Worm (Caenorhabditis elegans): ENCODE measurements around the gene hst-2.

hst-2 gene

ce11 chrX:11211360-11211759 is 4.4 kb upstream of the hst-2 start:
- TF ChIP-seq lim-6 (tag; optimal IDR thresholded peaks at IDR 0.05) (no peak), unc-42 (tag; optimal IDR thresholded peaks at IDR 0.05) (peak; percentile 3), ceh-31 (tag; optimal IDR thresholded peaks at IDR 0.05) (peak; percentile 15)

- TF ChIP-seq nfya-1 (tag; optimal IDR thresholded peaks at IDR 0.05) = no peak
- peak; percentile 26 for TF ChIP-seq sdc-2 (tag; optimal IDR thresholded peaks at IDR 0.05)
- peak; percentile 45 for TF ChIP-seq ceh-34 (tag; optimal IDR thresholded peaks at IDR 0.05)
- TF ChIP-seq tbx-2 (tag; optimal IDR thresholded peaks at IDR 0.05) = peak; percentile 6
- TF ChIP-seq fax-1 (tag; optimal IDR thresholded peaks at IDR 0.05) = no peak
- TF ChIP-seq hlh-8 (tag; optimal IDR thresholded peaks at IDR 0.05) = peak; percentile 45
- TF ChIP-seq hlh-6 (tag; optimal IDR thresholded peaks at IDR 0.05) = peak; percentile 23
Measured at ce11 chrX:11210417-11210816, 3.5 kb upstream of the hst-2 start.

- TF ChIP-seq pha-4 (tag; optimal IDR thresholded peaks at IDR 0.05) (no peak), ceh-48 (tag; optimal IDR thresholded peaks at IDR 0.05) (peak; percentile 26)
Measured at ce11 chrX:11208788-11209187, 1.8 kb upstream of the hst-2 start, which contains the start of gene C34F6.5. TSS of gene C34F6.5 (minus strand) at chrX:11208888.

DNA sequence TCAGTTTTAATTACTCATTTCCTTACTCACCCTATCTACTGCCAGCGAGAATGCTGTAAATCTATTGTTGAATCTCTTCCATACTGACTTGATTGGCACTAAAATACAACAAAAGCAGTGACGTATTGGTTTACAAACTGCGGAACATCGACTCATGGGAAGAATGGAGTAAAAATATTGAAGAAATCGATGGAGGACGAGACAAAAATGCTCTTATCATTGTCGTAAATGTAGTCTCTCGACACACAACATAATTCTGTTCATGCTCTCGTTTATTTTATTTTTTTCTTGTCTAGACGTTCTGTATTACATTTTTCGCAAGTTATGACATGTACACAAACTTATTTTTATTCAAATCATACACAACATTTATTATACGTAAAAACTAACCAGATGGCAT is 3.2 kb downstream of the hst-2 start, which contains the start of gene C34F6.11:
Gene C34F6.11 (minus strand): TSS at position 160 of the 400 bp plus-strand sequence.
- TF ChIP-seq ceh-31 (tag; optimal IDR thresholded peaks at IDR 0.05) = no peak
- TF ChIP-seq dve-1 (tag; optimal IDR thresholded peaks at IDR 0.05) = no peak
- TF ChIP-seq K09A11.1 (tag; optimal IDR thresholded peaks at IDR 0.05; ENCODE audit: insufficient read depth) = no peak
- no peak for TF ChIP-seq ztf-16 (tag; optimal IDR thresholded peaks at IDR 0.05)
- no peak for TF ChIP-seq F13H6.1 (tag; optimal IDR thresholded peaks at IDR 0.05)
- TF ChIP-seq pat-9 (tag; optimal IDR thresholded peaks at IDR 0.05) = no peak
- TF ChIP-seq sdc-2 (tag; optimal IDR thresholded peaks at IDR 0.05) = no peak
- TF ChIP-seq fkh-10 (GFP tag; optimal IDR thresholded peaks at IDR 0.05) = no peak
- TF ChIP-seq lin-11 (tag; optimal IDR thresholded peaks at IDR 0.05) = no peak
- TF ChIP-seq ceh-18 (tag; optimal IDR thresholded peaks at IDR 0.05) = no peak
- no peak for TF ChIP-seq hlh-13 (GFP tag; optimal IDR thresholded peaks at IDR 0.05)
- no peak for TF ChIP-seq ceh-48 (tag; optimal IDR thresholded peaks at IDR 0.05)
- no peak for TF ChIP-seq pha-4 (tag; optimal IDR thresholded peaks at IDR 0.05)
- no peak for TF ChIP-seq npax-4 (tag; optimal IDR thresholded peaks at IDR 0.05)
- TF ChIP-seq eyg-1 (tag; optimal IDR thresholded peaks at IDR 0.05) = no peak
- no peak for TF ChIP-seq elt-4 (tag; optimal IDR thresholded peaks at IDR 0.05)

DNA sequence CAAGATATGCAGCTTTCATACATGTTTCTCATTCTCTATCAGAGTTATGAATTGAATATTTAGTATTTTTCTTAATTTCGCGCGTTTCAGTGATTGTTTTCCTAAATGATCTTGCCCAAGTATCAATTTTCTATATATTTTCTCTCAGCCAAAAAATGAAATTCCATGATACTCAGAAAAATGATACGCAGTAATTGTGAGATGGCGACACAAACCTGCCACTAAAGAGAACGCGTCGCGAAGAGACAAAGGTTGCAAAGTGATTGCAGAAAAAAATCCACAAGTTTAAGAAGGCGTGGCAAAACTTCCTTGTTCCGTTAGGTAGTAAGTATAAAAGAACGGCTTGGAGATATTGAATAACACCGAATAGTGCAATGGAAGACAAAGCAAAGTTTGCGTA is 5.8 kb downstream of the hst-2 start, which contains the start of gene col-179:
Gene col-179 (plus strand): TSS at position 301 of the 400 bp plus-strand sequence.
- TF ChIP-seq hlh-8 (tag; optimal IDR thresholded peaks at IDR 0.05) = no peak
- TF ChIP-seq fax-1 (tag; optimal IDR thresholded peaks at IDR 0.05) = no peak
- TF ChIP-seq ttx-3 (tag; optimal IDR thresholded peaks at IDR 0.05) = no peak
- no peak for TF ChIP-seq fkh-6 (tag; optimal IDR thresholded peaks at IDR 0.05)
- TF ChIP-seq zip-5 (tag; optimal IDR thresholded peaks at IDR 0.05) = no peak
- TF ChIP-seq ref-2 (tag; optimal IDR thresholded peaks at IDR 0.05) = no peak
- no peak for TF ChIP-seq ceh-14 (tag; optimal IDR thresholded peaks at IDR 0.05)

DNA sequence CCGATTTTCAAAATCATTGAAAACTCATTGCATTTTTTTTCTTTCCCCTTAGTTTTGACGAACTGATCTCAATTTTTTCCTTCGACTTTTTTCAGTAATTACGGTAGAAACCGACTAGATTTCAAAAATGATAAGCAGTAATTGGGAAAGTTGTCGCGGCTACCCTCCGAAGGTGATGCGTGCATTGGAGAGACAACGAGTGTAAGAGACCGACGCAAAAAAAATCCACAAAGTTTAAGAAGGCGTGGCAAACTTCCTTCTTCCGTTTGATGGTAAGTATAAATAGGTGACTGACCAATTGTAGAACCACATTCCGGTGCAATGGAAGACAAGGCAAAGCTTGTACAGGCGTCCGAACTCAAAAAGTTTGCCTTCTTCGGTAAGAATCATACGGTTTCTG is 7.8 kb downstream of the hst-2 start, which contains the start of gene col-178:
Gene col-178 (plus strand): TSS at position 301 of the 400 bp plus-strand sequence.
- TF ChIP-seq sdc-2 (tag; optimal IDR thresholded peaks at IDR 0.05) (no peak), tbx-2 (tag; optimal IDR thresholded peaks at IDR 0.05) (no peak), ceh-14 (tag; optimal IDR thresholded peaks at IDR 0.05) (no peak), nhr-232 (tag; optimal IDR thresholded peaks at IDR 0.05) (no peak), che-1 (tag; optimal IDR thresholded peaks at IDR 0.05) (no peak), unc-86 (tag; optimal IDR thresholded peaks at IDR 0.05) (no peak), npax-4 (tag; optimal IDR thresholded peaks at IDR 0.05) (no peak), eyg-1 (tag; optimal IDR thresholded peaks at IDR 0.05) (no peak), hlh-13 (GFP tag; optimal IDR thresholded peaks at IDR 0.05) (no peak), madf-2 (tag; optimal IDR thresholded peaks at IDR 0.05) (no peak), K02D7.2 (tag; optimal IDR thresholded peaks at IDR 0.05) (no peak), ztf-16 (tag; optimal IDR thresholded peaks at IDR 0.05) (no peak), sox-2 (GFP tag; IDR thresholded peaks at IDR 0.05) (no peak), hlh-15 (tag; optimal IDR thresholded peaks at IDR 0.05) (no peak), mec-3 (tag; optimal IDR thresholded peaks at IDR 0.05; ENCODE audit: borderline replicate concordance) (no peak), sox-4 (tag; optimal IDR thresholded peaks at IDR 0.05) (no peak)

Data from whole organism, late embryonic.